Worm (Caenorhabditis elegans): ENCODE measurements around the gene leo-1.

DNA sequence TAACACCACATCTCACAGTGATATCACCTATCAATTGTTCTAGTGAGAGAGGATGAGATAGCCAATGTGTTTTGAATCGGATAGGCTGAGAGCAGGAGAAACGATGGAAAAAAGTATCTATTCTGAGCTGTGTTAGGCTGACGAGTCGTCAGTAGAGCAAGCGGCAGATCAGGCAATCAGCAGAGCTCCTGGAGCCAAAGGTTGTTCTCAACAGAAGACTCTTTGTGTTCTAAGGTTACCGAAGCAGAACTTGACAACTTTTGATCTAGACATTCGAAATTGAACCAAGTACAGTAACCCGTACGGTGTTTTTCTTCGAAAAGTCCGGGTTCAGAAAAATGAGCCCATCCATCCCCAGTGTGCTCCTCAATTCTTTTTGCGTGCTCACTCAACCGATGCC is 23.6 kb upstream of the leo-1 start:
- TF ChIP-seq nhr-12 (tag; optimal IDR thresholded peaks at IDR 0.05) (no peak), aly-2 (tag; optimal IDR thresholded peaks at IDR 0.05) (no peak), unc-62 (GFP tag; optimal IDR thresholded peaks at IDR 0.05) (no peak), ztf-4 (tag; optimal IDR thresholded peaks at IDR 0.05) (no peak), nhr-11 (tag; optimal IDR thresholded peaks at IDR 0.05) (no peak), ceh-16 (tag; optimal IDR thresholded peaks at IDR 0.05) (no peak), lin-39 (tag; optimal IDR thresholded peaks at IDR 0.05) (no peak), skn-1 (tag; optimal IDR thresholded peaks at IDR 0.05) (no peak), lsy-2 (tag; optimal IDR thresholded peaks at IDR 0.05) (no peak), fos-1 (tag; optimal IDR thresholded peaks at IDR 0.05) (no peak), sma-9 (GFP tag; optimal IDR thresholded peaks at IDR 0.05) (no peak), sma-9 (tag; optimal IDR thresholded peaks at IDR 0.05) (no peak), ZK546.5 (tag; optimal IDR thresholded peaks at IDR 0.05) (no peak)
